Worm (Caenorhabditis elegans): ENCODE measurements around the gene ZK84.2.
A peak's percentile ranks its signal among the peaks of the same experiment; 100 is the strongest.

ZK84.2 gene

DNA sequence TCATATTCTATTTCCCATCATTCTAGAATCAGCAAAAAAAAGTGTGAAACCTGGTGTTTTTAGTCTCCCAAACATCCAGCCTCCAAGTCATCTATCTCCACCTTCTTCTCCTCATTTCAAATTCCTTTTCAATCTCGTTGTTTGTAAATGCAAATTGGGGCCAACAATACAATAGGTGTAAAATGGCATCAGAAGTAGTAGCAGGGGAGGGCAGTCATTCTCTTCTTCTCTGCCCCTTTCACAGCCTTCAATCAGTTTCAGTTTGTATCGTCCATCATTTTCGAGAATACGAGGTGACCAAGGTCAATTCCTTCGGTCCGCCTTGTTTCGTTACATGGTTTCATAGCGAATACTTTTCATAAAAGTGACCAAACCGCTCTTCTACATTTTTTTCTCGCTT is 44.9 kb upstream of the ZK84.2 start, which contains the start of gene B0034.4:
Gene B0034.4, minus strand, starts transcription at position 229 of the 400 bp plus-strand sequence.
- TF ChIP-seq sox-4 (tag; optimal IDR thresholded peaks at IDR 0.05) (no peak), lin-14 (GFP tag; optimal IDR thresholded peaks at IDR 0.05) (peak; percentile 14)

ce11 chrII:5974878-5975277 is 39.3 kb upstream of the ZK84.2 start, which contains the start of gene B0034.5:
B0034.5 (minus strand) TSS chrII:5974978.
- no peak for TF ChIP-seq lin-39 (tag; optimal IDR thresholded peaks at IDR 0.05)
- no peak for TF ChIP-seq lin-35 (GFP tag; optimal IDR thresholded peaks at IDR 0.05)
- no peak for TF ChIP-seq zag-1 (tag; optimal IDR thresholded peaks at IDR 0.05)

ce11 chrII:5988224-5988623 is 25.9 kb upstream of the ZK84.2 start, which contains the start of gene ins-2:
ins-2 (plus strand) TSS chrII:5988524.
- TF ChIP-seq unc-98 (GFP tag; IDR thresholded peaks at IDR 0.05) (no peak), snu-23 (GFP tag; optimal IDR thresholded peaks at IDR 0.05) (no peak), blmp-1 (tag; optimal IDR thresholded peaks at IDR 0.05) (no peak), fos-1 (tag; optimal IDR thresholded peaks at IDR 0.05) (no peak), fkh-10 (GFP tag; optimal IDR thresholded peaks at IDR 0.05) (no peak), lsy-2 (tag; optimal IDR thresholded peaks at IDR 0.05) (no peak), zip-4 (GFP tag; optimal IDR thresholded peaks at IDR 0.05) (no peak), lin-14 (GFP tag; optimal IDR thresholded peaks at IDR 0.05) (no peak), jun-1 (tag; optimal IDR thresholded peaks at IDR 0.05) (no peak), sox-4 (tag; optimal IDR thresholded peaks at IDR 0.05) (no peak), ama-1 (optimal IDR thresholded peaks at IDR 0.05) (no peak)

DNA sequence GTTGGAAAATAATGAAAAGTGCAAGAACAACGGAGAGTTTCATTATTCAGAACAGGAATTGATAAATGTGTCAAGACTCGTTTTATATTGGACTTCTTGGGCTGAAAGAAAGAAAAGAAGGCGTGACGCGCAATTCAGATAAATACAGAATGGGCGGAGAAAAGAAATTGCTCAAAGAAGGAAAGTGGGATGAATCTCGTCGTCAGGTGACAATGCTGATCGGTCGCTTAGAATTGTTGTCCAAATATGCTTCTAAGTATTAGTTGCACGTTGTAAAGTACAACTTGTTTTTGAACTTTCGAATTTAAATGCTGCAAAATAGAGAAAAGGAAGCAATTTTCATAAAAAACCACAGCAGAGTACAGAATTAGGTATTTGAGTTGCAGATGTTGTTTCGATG is 23.5 kb upstream of the ZK84.2 start, which contains the start of gene ins-3:
Gene ins-3, minus strand, starts transcription at position 101 of the 400 bp plus-strand sequence.
- TF ChIP-seq fkh-8 (tag; optimal IDR thresholded peaks at IDR 0.05), result peak; percentile 65
- peak; percentile 38 for TF ChIP-seq nhr-71 (tag; optimal IDR thresholded peaks at IDR 0.05)
- TF ChIP-seq pax-3 (tag; optimal IDR thresholded peaks at IDR 0.05), result peak; percentile 14
- TF ChIP-seq elt-2 (tag; optimal IDR thresholded peaks at IDR 0.05), result no peak

DNA sequence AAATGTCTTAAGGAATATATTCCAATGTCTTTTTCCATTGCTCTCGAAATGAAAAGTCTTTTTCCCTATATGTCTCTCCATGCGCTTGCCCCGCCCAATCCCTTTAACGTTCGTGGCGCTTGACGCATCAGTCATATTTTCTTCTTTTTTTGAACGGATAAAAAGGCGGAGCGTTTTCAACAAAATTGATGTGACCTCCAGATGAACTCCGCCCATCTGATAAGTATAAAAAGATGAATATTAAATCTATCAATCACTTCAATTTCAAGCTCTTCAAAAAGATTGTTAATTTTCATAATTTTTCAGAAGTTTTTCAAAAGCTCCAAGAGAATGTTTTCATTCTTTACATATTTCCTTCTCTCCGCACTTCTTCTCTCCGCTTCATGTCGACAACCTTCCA is 18.1 kb upstream of the ZK84.2 start, which contains the start of gene ins-4:
Gene ins-4, plus strand, starts transcription at position 301 of the 400 bp plus-strand sequence.
- TF ChIP-seq nhr-84 (tag; optimal IDR thresholded peaks at IDR 0.05) (no peak), aha-1 (tag; optimal IDR thresholded peaks at IDR 0.05) (no peak), nhr-20 (tag; optimal IDR thresholded peaks at IDR 0.05) (no peak), C04F5.9 (tag; optimal IDR thresholded peaks at IDR 0.05) (no peak), pax-3 (tag; optimal IDR thresholded peaks at IDR 0.05) (no peak), Y116A8C.19 (tag; optimal IDR thresholded peaks at IDR 0.05; ENCODE audit: borderline replicate concordance) (no peak), sox-4 (tag; optimal IDR thresholded peaks at IDR 0.05) (no peak), unc-62 (GFP tag; optimal IDR thresholded peaks at IDR 0.05) (no peak), ceh-63 (GFP tag; optimal IDR thresholded peaks at IDR 0.05) (no peak), hlh-17 (GFP tag; optimal IDR thresholded peaks at IDR 0.05; ENCODE audit: borderline replicate concordance) (no peak), hpl-2 (GFP tag; optimal IDR thresholded peaks at IDR 0.05) (no peak)

DNA sequence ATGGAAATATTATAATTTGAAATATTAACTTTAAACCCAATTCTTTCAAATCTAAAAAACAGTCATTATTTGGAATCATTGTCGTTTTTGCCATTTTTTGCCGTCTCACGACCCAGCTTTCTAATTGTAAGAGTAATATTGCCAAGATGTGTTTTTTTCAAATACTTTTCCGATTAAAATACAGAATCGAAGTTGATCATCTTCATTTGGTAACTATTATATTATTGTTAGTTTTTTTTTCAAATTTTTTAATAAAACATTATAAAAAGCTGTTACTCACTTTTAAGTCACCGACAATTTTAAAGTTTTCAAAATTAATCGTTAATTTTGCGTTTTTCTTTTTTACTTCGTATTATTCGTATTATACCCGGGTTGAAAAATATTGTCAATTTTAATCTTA is 16.9 kb upstream of the ZK84.2 start, which contains the start of gene ins-5:
Gene ins-5, plus strand, starts transcription at position 301 of the 400 bp plus-strand sequence.
- TF ChIP-seq tlp-1 (tag; optimal IDR thresholded peaks at IDR 0.05), result no peak
- no peak for TF ChIP-seq jun-1 (tag; optimal IDR thresholded peaks at IDR 0.05)
- TF ChIP-seq ets-5 (GFP tag; IDR thresholded peaks at IDR 0.05), result no peak
- TF ChIP-seq rnt-1 (tag; optimal IDR thresholded peaks at IDR 0.05), result no peak
- no peak for TF ChIP-seq tbx-2 (tag; optimal IDR thresholded peaks at IDR 0.05)
- no peak for TF ChIP-seq ceh-8 (GFP tag; optimal IDR thresholded peaks at IDR 0.05)
- TF ChIP-seq nhr-237 (tag; optimal IDR thresholded peaks at IDR 0.05), result no peak
- no peak for TF ChIP-seq nhr-90 (tag; optimal IDR thresholded peaks at IDR 0.05; ENCODE audit: poor library complexity)
